Fruit fly (Drosophila melanogaster) whole organism, embryonic: ENCODE data around the gene Xe7.

Experiments
- Adf1 ChIP-seq: fragments of 200-800 bp; sonication (Bioruptor generic); IDR thresholded peaks from 2 replicates; pipeline ENCODE4 v1.3.6; 2022; ENCODE audit warnings: missing biosample characterization, missing genetic modification characterization
- Atf3 ChIP-seq: fragments of 200-800 bp; sonication (Bioruptor generic); optimal IDR thresholded peaks from 3 replicates; lab custom pipeline; 2016; ENCODE audit warnings: missing biosample characterization, missing genetic modification characterization
- CG10274 ChIP-seq: fragments of 200-800 bp; sonication (Bioruptor generic); optimal IDR thresholded peaks from 3 replicates; lab custom pipeline; 2017; ENCODE audit warnings: missing biosample characterization, mild to moderate bottlenecking, missing genetic modification characterization
- CG10462 ChIP-seq: fragments of 200-800 bp; sonication (Bioruptor generic); optimal IDR thresholded peaks from 2 replicates; lab custom pipeline; 2016; ENCODE audit warnings: missing biosample characterization, missing genetic modification characterization
- CG10654 ChIP-seq: fragments of 200-800 bp; sonication (Bioruptor generic); optimal IDR thresholded peaks from 2 replicates; lab custom pipeline; 2016; ENCODE audit warnings: missing biosample characterization, missing genetic modification characterization
- CG11560 ChIP-seq: fragments of 200-800 bp; sonication (Bioruptor generic); IDR thresholded peaks from 3 replicates; pipeline ENCODE4 v1.3.6; 2022; ENCODE audit warnings: missing biosample characterization, missing genetic modification characterization
- CG12236 ChIP-seq: fragments of 200-800 bp; sonication (Bioruptor generic); optimal IDR thresholded peaks from 2 replicates; lab custom pipeline; 2016; ENCODE audit warnings: missing biosample characterization, missing genetic modification characterization
- CG13424 ChIP-seq: fragments of 200-800 bp; sonication (Bioruptor generic); optimal IDR thresholded peaks from 2 replicates; lab custom pipeline; 2019; ENCODE audit warnings: missing biosample characterization, mild to moderate bottlenecking, missing genetic modification characterization, moderate library complexity
- CG14710 ChIP-seq: fragments of 200-800 bp; sonication (Bioruptor generic); optimal IDR thresholded peaks from 3 replicates; lab custom pipeline; 2019; ENCODE audit warnings: missing biosample characterization, mild to moderate bottlenecking, missing genetic modification characterization, moderate library complexity
- CG17328 ChIP-seq: fragments of 200-800 bp; sonication (Bioruptor generic); IDR thresholded peaks from 2 replicates; pipeline ENCODE4 v1.3.6; 2022; ENCODE audit warnings: missing biosample characterization, missing genetic modification characterization
- CG17361 ChIP-seq: fragments of 200-800 bp; sonication (Bioruptor generic); IDR thresholded peaks from 3 replicates; pipeline ENCODE4 v1.3.6; 2022; ENCODE audit warnings: missing biosample characterization, missing genetic modification characterization
- CG17829 ChIP-seq: fragments of 200-800 bp; optimal IDR thresholded peaks from 2 replicates; lab custom pipeline; 2019; ENCODE audit warnings: missing biosample characterization, mild to moderate bottlenecking, missing genetic modification characterization, moderate library complexity
- CG18619 ChIP-seq: fragments of 200-800 bp; sonication (Bioruptor generic); optimal IDR thresholded peaks from 3 replicates; lab custom pipeline; 2017; ENCODE audit warnings: missing biosample characterization, mild to moderate bottlenecking, missing genetic modification characterization
- CG18764 ChIP-seq: fragments of 200-800 bp; sonication (Bioruptor generic); optimal IDR thresholded peaks from 3 replicates; lab custom pipeline; 2016; ENCODE audit warnings: missing biosample characterization, missing genetic modification characterization
- CG2199 ChIP-seq: fragments of 200-800 bp; sonication (Bioruptor generic); IDR thresholded peaks from 3 replicates; pipeline ENCODE4 v1.3.6; 2022; ENCODE audit warnings: missing biosample characterization, missing genetic modification characterization
- CG31224 ChIP-seq: fragments of 200-800 bp; sonication (Bioruptor generic); IDR thresholded peaks from 2 replicates; pipeline ENCODE4 v1.3.6; 2022; ENCODE audit warnings: missing biosample characterization, missing genetic modification characterization
- CG3847 ChIP-seq: fragments of 200-800 bp; sonication (Bioruptor generic); IDR thresholded peaks from 2 replicates; pipeline ENCODE4 v1.3.6; 2022; ENCODE audit warnings: missing biosample characterization, missing genetic modification characterization
- CG4404 ChIP-seq: fragments of 200-800 bp; sonication (Bioruptor generic); IDR thresholded peaks from 2 replicates; pipeline ENCODE4 v1.3.6; 2022; ENCODE audit warnings: missing biosample characterization, missing genetic modification characterization
- CG7372 ChIP-seq: fragments of 200-800 bp; sonication (Bioruptor generic); IDR thresholded peaks from 2 replicates; pipeline ENCODE4 v1.3.6; 2022; ENCODE audit warnings: missing biosample characterization, missing genetic modification characterization
- CG8944 ChIP-seq: fragments of 200-800 bp; sonication (Bioruptor generic); optimal IDR thresholded peaks from 3 replicates; lab custom pipeline; 2016; ENCODE audit warnings: missing biosample characterization, missing genetic modification characterization
- CrebB ChIP-seq: fragments of 200-800 bp; sonication (Bioruptor generic); optimal IDR thresholded peaks from 3 replicates; lab custom pipeline; 2018; ENCODE audit warnings: missing biosample characterization, mild to moderate bottlenecking, missing genetic modification characterization
- ERR ChIP-seq: fragments of 200-800 bp; sonication (Bioruptor generic); optimal IDR thresholded peaks from 2 replicates; lab custom pipeline; 2016; ENCODE audit warnings: missing biosample characterization, missing genetic modification characterization
- Eip74EF ChIP-seq, 2 experiments: fragments of 200-800 bp in 1 of 2; fragments of >200 bp in 1 of 2; sonication (Bioruptor generic) in 1 of 2; optimal IDR thresholded peaks; 2 replicates each; lab custom pipeline; 2017 to 2019; ENCODE audit warnings: missing biosample characterization in 2 of 2, missing genetic modification characterization in 2 of 2, mild to moderate bottlenecking in 1 of 2, moderate library complexity in 1 of 2
- GATAe ChIP-seq: fragments of 200-800 bp; sonication (Bioruptor generic); conservative IDR thresholded peaks from 2 replicates; pipeline ENCODE4 v1.3.6; 2022; ENCODE audit warnings: missing biosample characterization, missing genetic modification characterization
- H2.0 ChIP-seq: fragments of 200-800 bp; sonication (Bioruptor generic); IDR thresholded peaks from 2 replicates; pipeline ENCODE4 v1.3.6; 2022; ENCODE audit warnings: missing biosample characterization, missing genetic modification characterization
- HLH3B ChIP-seq: fragments of 200-800 bp; sonication (Bioruptor generic); IDR thresholded peaks from 2 replicates; pipeline ENCODE4 v1.3.6; 2022; ENCODE audit warnings: missing biosample characterization, missing genetic modification characterization
- Med ChIP-seq: fragments of 200-800 bp; sonication (Bioruptor generic); peaks from one replicate; lab custom pipeline; 2016; ENCODE audit warnings: missing biosample characterization, missing genetic modification characterization, mild to moderate bottlenecking, inconsistent platforms, moderate library complexity
- NC2β ChIP-seq: fragments of 200-800 bp; sonication (Bioruptor generic); optimal IDR thresholded peaks from 2 replicates; lab custom pipeline; 2016; ENCODE audit warnings: missing biosample characterization, missing genetic modification characterization
- Ptx1 ChIP-seq: fragments of 200-800 bp; sonication (Bioruptor generic); IDR thresholded peaks from 2 replicates; pipeline ENCODE4 v1.3.6; 2022; ENCODE audit warnings: missing biosample characterization, missing genetic modification characterization
- Ssrp ChIP-seq: fragments of 200-800 bp; sonication (Bioruptor generic); optimal IDR thresholded peaks from 2 replicates; lab custom pipeline; 2018; ENCODE audit warnings: missing biosample characterization, mild to moderate bottlenecking, missing genetic modification characterization, moderate library complexity
- Vsx1 ChIP-seq: fragments of 200-800 bp; sonication (Bioruptor generic); optimal IDR thresholded peaks from 2 replicates; lab custom pipeline; 2017; ENCODE audit warnings: missing biosample characterization, mild to moderate bottlenecking, missing genetic modification characterization, missing genetic modification reagents
- chn ChIP-seq: fragments of 200-800 bp; sonication (Bioruptor generic); optimal IDR thresholded peaks from 2 replicates; lab custom pipeline; 2016; ENCODE audit warnings: missing biosample characterization, missing genetic modification characterization
- crol ChIP-seq: fragments of 200-800 bp; sonication (Bioruptor generic); IDR thresholded peaks from 2 replicates; pipeline ENCODE4 v1.3.6; 2022; ENCODE audit warnings: missing biosample characterization, missing genetic modification characterization
- dimm ChIP-seq: fragments of 200-800 bp; sonication (Bioruptor generic); IDR thresholded peaks from 2 replicates; pipeline ENCODE4 v1.3.6; 2022; ENCODE audit warnings: missing biosample characterization, missing genetic modification characterization
- dmrt99B ChIP-seq: fragments of 200-800 bp; sonication (Bioruptor generic); optimal IDR thresholded peaks from 2 replicates; lab custom pipeline; 2018; ENCODE audit warnings: missing biosample characterization, mild to moderate bottlenecking, missing genetic modification characterization, moderate library complexity
- en ChIP-seq: fragments of 200-800 bp; sonication (Bioruptor generic); optimal IDR thresholded peaks from 2 replicates; lab custom pipeline; 2016; ENCODE audit warnings: missing biosample characterization, missing genetic modification characterization
- h ChIP-seq: fragments of >200 bp; optimal IDR thresholded peaks from 2 replicates; lab custom pipeline; 2017
- hth ChIP-seq: fragments of >200 bp; optimal IDR thresholded peaks from 2 replicates; lab custom pipeline; 2017; ENCODE audit warnings: inconsistent platforms
- jigr1 ChIP-seq: fragments of 200-800 bp; sonication (Bioruptor generic); IDR thresholded peaks from 3 replicates; pipeline ENCODE4 v1.3.6; 2022; ENCODE audit warnings: missing biosample characterization, missing genetic modification characterization
- lilli ChIP-seq: fragments of 200-800 bp; sonication (Bioruptor generic); optimal IDR thresholded peaks from 3 replicates; lab custom pipeline; 2016; ENCODE audit warnings: missing biosample characterization, missing genetic modification characterization
- mirr ChIP-seq: fragments of 200-800 bp; sonication (Bioruptor generic); optimal IDR thresholded peaks from 3 replicates; lab custom pipeline; 2018; ENCODE audit warnings: missing biosample characterization, mild to moderate bottlenecking, missing genetic modification characterization
- nom ChIP-seq: fragments of 200-800 bp; sonication (Bioruptor generic); optimal IDR thresholded peaks from 2 replicates; lab custom pipeline; 2017; ENCODE audit warnings: missing biosample characterization, missing genetic modification characterization, mild to moderate bottlenecking, moderate library complexity, missing genetic modification reagents
- org-1 ChIP-seq: fragments of 200-800 bp; sonication (Bioruptor generic); optimal IDR thresholded peaks from 2 replicates; lab custom pipeline; 2017; ENCODE audit warnings: missing biosample characterization, missing genetic modification characterization
- row ChIP-seq: fragments of 200-800 bp; sonication (Bioruptor generic); IDR thresholded peaks from 3 replicates; pipeline ENCODE4 v1.3.6; 2022; ENCODE audit warnings: missing biosample characterization, missing genetic modification characterization
- shn ChIP-seq: fragments of 200-800 bp; sonication (Bioruptor generic); optimal IDR thresholded peaks from 3 replicates; lab custom pipeline; 2016; ENCODE audit warnings: missing biosample characterization, missing genetic modification characterization
- slp2 ChIP-seq: fragments of 200-800 bp; sonication (Bioruptor generic); optimal IDR thresholded peaks from 2 replicates; lab custom pipeline; 2016; ENCODE audit warnings: missing biosample characterization, missing genetic modification characterization
- tna ChIP-seq: fragments of 200-800 bp; sonication (Bioruptor generic); IDR thresholded peaks from 2 replicates; pipeline ENCODE4 v1.3.6; 2022; ENCODE audit warnings: missing biosample characterization, missing genetic modification characterization; ENCODE audit not compliant: partially characterized antibody
- unpg ChIP-seq: fragments of 200-800 bp; sonication (Bioruptor generic); optimal IDR thresholded peaks from 3 replicates; lab custom pipeline; 2018; ENCODE audit warnings: missing biosample characterization, mild to moderate bottlenecking, missing genetic modification characterization, moderate library complexity
- wdn ChIP-seq: fragments of 200-800 bp; sonication (Bioruptor generic); IDR thresholded peaks from 2 replicates; pipeline ENCODE4 v1.3.6; 2022; ENCODE audit warnings: missing biosample characterization, missing genetic modification characterization
- zen ChIP-seq: fragments of 200-800 bp; sonication (Bioruptor generic); optimal IDR thresholded peaks from 3 replicates; lab custom pipeline; 2018; ENCODE audit warnings: missing biosample characterization, mild to moderate bottlenecking, missing genetic modification characterization, moderate library complexity
- zf30C ChIP-seq: fragments of 200-800 bp; sonication (Bioruptor generic); optimal IDR thresholded peaks from 3 replicates; lab custom pipeline; 2018; ENCODE audit warnings: missing biosample characterization, mild to moderate bottlenecking, missing genetic modification characterization

Gene Xe7

DNA sequence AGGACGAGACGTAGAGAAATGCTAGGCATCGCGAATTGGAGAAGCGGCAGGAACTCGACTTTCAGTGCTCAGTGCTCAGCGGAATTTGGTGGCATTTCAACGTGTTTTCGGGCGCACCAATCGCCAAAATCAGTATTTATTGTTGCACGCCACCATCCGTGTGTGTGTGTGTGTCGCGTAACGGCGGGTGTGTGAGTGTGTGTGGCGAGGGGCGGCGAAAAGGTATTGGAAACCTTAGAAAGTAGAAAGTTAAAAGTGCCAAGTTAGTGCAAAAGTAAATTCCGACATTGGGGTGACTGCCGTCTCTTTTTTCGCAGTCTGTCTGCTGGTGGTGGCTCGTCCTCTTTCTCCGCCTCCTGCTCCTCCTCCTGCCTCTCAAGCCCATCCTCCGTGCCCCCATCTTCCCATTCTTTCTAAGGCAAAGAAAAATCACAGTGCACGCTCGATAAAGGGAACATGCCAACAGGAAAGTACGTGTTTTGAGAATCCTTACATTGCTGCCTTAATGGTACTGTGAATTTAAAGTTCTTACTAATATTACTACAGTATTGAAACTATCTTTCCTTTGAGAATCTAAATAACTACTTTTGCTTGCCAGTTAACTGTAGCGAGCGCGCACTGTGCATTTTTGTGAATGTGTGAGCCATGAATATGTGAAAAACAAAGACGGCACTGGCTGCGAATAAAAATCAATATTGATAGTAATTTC lies 17.1 kb upstream of the Xe7 start (continued):
- TF ChIP-seq chn (GFP tag; lab: Kevin White, UChicago) (peak; percentile 25), tna (GFP tag; lab: Robert Waterston, UW) (no peak), CG3847 (GFP tag; lab: Robert Waterston, UW) (no peak), CG18764 (GFP tag; lab: Kevin White, UChicago) (no peak), shn (GFP tag; lab: Kevin White, UChicago) (no peak), Med (GFP tag; lab: Kevin White, UChicago) (peak; percentile 89), row (peak; percentile 80), zen (tag; lab: Kevin White, UChicago) (no peak), dimm (GFP tag; lab: Robert Waterston, UW) (no peak), ERR (GFP tag; lab: Kevin White, UChicago) (no peak), nom (GFP tag; lab: Kevin White, UChicago) (no peak), wdn (GFP tag; lab: Robert Waterston, UW) (no peak), en (GFP tag; lab: Kevin White, UChicago) (no peak), CG8944 (GFP tag; lab: Kevin White, UChicago) (peak; percentile 34), CG10654 (peak; percentile 12), H2.0 (GFP tag; lab: Robert Waterston, UW) (peak; percentile 39; the same call in 1 of the 2 replicates), org-1 (GFP tag; lab: Kevin White, UChicago) (no peak), Atf3 (GFP tag; lab: Kevin White, UChicago) (no peak), lilli (peak; percentile 51), HLH3B (GFP tag; lab: Robert Waterston, UW) (peak; percentile 47; the same call in 1 of the 2 replicates), CrebB (no peak), CG4404 (0 out of 2 replicates have a peak, but pooled peaks have one; percentile 26), crol (GFP tag; lab: Robert Waterston, UW) (no peak; the same call in 1 of the 2 replicates), CG7372 (GFP tag; lab: Robert Waterston, UW) (no peak), CG10462 (GFP tag; lab: Kevin White, UChicago) (no peak), slp2 (GFP tag; lab: Kevin White, UChicago) (peak; percentile 24), Ptx1 (peak; percentile 56), CG2199 (GFP tag; lab: Robert Waterston, UW) (no peak), Vsx1 (GFP tag; lab: Kevin White, UChicago) (peak; percentile 15), Eip74EF (GFP tag; optimal IDR thresholded peaks at IDR 0.05; lab: Kevin White, UChicago) (no peak), mirr (GFP tag; lab: Kevin White, UChicago) (no peak), CG17361 (GFP tag; lab: Robert Waterston, UW) (peak; percentile 42; the same call in 1 of the 3 replicates), CG10274 (GFP tag; lab: Kevin White, UChicago) (no peak), CG17829 (tag; lab: Kevin White, UChicago) (peak; percentile 23), CG17328 (GFP tag; lab: Robert Waterston, UW) (0 out of 2 replicates have a peak, but pooled peaks have one; percentile 31), h (no peak), jigr1 (GFP tag; lab: Robert Waterston, UW) (no peak), CG14710 (no peak), zf30C (GFP tag; lab: Kevin White, UChicago) (no peak), GATAe (GFP tag; lab: Robert Waterston, UW) (no peak), dmrt99B (tag; lab: Kevin White, UChicago) (peak; percentile 77), Ssrp (tag; lab: Kevin White, UChicago) (peak; percentile 47), Adf1 (GFP tag; lab: Robert Waterston, UW) (no peak), hth (no peak), CG13424 (tag; lab: Kevin White, UChicago) (peak; percentile 58), NC2β (GFP tag; lab: Kevin White, UChicago) (no peak), unpg (GFP tag; lab: Kevin White, UChicago) (peak; percentile 58), CG18619 (GFP tag; lab: Kevin White, UChicago) (peak; percentile 34), CG12236 (GFP tag; lab: Kevin White, UChicago) (no peak), CG11560 (0 out of 3 replicates have a peak, but pooled peaks have one; percentile 29), CG31224 (GFP tag; lab: Robert Waterston, UW) (no peak)
